Fruit fly (Drosophila melanogaster) whole organism: ENCODE data around the gene CG16985.

Source experiments
- CG8478 ChIP-seq: fragments of >200 bp; optimal IDR thresholded peaks from 2 replicates; lab custom pipeline; 2018; ENCODE audit warnings: inconsistent platforms
- Dll ChIP-seq: fragments of >200 bp; optimal IDR thresholded peaks from 2 replicates; lab custom pipeline; 2017
- EcR ChIP-seq, 2 experiments: fragments of >200 bp; optimal IDR thresholded peaks; 2 replicates each; lab custom pipeline; 2017; ENCODE audit warnings: missing biosample characterization in 2 of 2, missing genetic modification characterization in 2 of 2, missing genetic modification reagents in 2 of 2
- pan ChIP-seq: fragments of >200 bp; optimal IDR thresholded peaks from 2 replicates; lab custom pipeline; 2017
- psq ChIP-seq: fragments of >200 bp; optimal IDR thresholded peaks from 2 replicates; lab custom pipeline; 2017
- usp ChIP-seq: fragments of >200 bp; optimal IDR thresholded peaks from 2 replicates; lab custom pipeline; 2017; ENCODE audit warnings: missing biosample characterization, missing genetic modification characterization, mixed read lengths

CG16985 gene

DNA sequence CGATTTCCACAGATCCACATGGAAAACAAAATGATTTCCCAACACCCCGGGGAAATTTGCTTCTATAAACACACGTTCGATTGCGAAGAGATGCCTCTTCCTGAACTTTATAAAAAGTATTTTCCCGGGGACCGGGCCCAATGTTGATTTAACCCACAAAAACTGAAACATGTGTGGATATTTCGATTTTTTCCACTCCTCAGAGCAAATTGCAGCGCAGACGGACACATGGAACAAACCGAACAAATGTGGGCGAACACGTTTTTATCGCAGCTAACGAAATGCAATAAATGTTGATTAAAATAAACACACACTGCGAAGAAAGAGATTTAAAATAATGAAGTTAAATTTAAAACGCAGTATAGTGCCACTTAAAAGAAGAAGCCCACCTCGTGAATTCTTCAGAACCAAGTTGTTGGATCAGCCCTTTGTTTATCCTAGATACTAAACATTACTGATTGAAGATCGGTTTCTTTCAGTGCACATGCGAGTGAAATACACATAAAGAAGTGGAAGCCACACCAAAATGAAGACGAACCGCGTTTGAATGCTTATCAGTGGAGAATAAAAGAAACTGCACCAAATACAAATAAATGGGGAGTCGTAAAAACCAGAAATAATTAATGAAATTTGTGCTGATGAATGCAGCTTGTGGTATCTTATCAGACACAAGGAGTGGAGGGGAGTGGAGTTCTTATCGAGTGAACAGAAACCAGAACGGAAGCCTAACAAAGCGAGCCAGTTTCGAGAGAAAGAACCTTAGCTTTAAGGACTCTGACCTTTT lies 16.2 kb upstream of the CG16985 start:
- no peak for TF ChIP-seq Dll (lab: Kevin White, UChicago)
- TF ChIP-seq pan (lab: Kevin White, UChicago) = no peak
- no peak for TF ChIP-seq psq
- TF ChIP-seq EcR (GFP tag; optimal IDR thresholded peaks at IDR 0.05; lab: Kevin White, UChicago) = peak in 1 of 2 experiments; percentile 42
- no peak for TF ChIP-seq CG8478 (lab: Kevin White, UChicago)
- TF ChIP-seq usp = no peak

DNA sequence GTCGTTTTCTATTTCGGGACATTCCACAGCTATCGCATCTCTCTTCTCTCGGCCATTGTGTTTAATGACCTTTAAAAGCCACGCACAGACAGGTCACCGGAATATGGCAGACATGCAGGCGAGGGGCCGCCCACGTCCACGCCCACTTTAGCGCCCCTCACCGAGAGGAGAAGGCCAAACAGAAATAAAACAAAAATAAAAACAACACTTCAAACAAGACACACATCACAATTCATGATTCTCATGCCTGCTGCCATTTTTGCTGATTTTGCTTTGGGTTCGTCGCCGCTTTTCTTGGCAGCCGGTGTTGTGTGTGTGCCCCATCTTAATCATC lies 15.6 kb upstream of the CG16985 start:
- TF ChIP-seq EcR (GFP tag; optimal IDR thresholded peaks at IDR 0.05; lab: Kevin White, UChicago) (peak in 1 of 2 experiments; percentile 60), psq (no peak)

DNA sequence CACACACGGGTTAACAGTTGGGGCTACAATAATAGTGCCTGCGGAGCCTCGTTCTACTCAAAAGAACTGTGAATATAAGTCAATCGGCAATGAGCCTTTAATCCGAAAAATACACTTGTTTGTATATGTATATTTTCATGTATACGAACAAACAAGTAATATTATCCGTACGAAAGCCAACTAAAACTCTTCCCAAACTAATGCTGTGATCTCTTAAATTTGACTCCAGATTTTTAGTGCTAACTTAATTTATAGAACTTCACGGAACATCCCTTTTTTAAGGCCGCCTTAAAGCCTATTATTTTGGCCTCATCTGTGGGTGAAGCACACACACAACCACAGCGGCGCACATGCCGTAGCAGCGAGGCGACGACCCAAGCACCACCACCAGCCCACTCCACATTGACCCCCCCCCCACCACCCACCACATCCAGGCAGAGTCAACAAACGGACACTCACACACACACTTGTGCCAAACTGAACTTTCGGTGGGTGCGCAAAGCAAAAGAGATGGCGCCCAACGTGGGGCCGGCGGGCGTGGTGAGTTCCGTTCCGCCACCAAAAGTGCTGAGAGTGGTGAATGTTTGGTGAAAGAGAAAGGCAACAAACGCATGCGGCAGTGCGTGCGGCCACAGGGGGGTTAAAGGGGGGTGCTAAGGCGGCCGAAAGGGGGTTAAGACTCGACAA lies 14.8 kb upstream of the CG16985 start:
- TF ChIP-seq EcR (GFP tag; optimal IDR thresholded peaks at IDR 0.05; lab: Kevin White, UChicago) = peak in 1 of 2 experiments; percentile 59
- no peak for TF ChIP-seq usp

DNA sequence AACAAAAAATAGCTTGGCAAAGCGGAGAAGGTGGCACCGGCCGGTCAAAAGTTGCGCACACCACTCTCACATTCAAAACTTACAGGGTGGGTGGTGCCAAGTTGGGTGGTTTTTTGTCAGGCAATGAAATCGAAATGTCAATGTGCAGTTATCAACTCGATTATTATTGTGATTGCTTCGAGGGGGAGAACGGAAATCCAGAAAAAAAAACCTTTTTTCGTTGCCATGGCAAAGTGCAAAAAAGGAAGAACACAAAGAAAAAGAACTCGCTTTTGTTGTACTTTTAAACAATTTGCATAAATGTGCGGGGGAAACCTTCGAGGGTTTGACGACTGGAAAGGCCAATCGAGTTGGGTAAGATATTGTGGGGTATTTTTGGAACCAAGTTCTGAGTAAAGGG lies 14.3 kb upstream of the CG16985 start:
- TF ChIP-seq EcR (GFP tag; optimal IDR thresholded peaks at IDR 0.05; lab: Kevin White, UChicago) (no peak), usp (no peak), pan (lab: Kevin White, UChicago) (no peak), CG8478 (lab: Kevin White, UChicago) (no peak), Dll (lab: Kevin White, UChicago) (no peak), psq (no peak)

DNA sequence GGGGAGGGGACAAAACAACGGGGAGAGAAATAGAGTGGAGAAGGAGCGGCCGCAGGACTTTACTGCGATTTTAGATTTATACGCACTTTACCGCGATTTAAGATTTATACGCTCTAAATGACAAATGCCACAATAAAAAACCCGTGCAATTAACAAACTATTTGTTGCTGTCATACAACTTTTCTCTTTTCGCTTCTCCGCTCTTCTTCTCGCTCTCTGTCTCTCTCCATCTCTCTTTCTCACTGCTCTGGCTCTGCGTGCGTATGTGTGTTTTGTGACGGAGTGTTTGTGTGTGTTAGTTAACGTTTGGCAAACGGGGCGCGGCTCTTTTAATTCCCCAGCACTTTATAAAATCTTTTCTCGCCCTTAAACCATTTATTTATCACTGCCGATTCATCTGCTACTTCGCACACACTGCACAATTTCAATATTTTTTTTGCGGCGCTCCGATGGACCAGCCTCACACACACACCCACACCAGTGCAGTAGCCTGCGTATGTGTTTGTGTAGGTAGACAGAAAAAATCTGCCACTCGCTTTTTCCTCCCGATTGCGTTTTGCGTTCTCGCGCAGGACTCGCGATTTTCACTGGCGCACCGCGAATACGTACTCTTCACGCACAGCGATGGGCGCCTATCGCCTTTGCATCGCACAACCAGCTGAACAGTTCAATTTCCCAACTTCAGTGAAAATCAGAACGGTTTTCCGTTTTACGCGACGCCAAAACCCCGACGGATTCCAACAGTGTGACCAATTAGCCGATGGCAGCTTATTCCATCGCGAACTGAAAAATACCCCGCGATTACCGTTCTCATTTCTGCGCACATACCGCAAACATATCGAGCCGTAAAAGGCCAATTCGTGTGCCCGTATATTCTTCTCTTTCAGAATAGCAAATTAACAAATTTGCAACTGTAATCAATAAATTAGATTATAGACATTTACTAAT lies 13.0 kb upstream of the CG16985 start, which contains the start of gene msn:
Gene msn (minus strand): TSS at position 747 of the 948 bp plus-strand sequence.
- no peak for TF ChIP-seq EcR (GFP tag; optimal IDR thresholded peaks at IDR 0.05; lab: Kevin White, UChicago)
- TF ChIP-seq CG8478 (lab: Kevin White, UChicago) = peak; percentile 7

DNA sequence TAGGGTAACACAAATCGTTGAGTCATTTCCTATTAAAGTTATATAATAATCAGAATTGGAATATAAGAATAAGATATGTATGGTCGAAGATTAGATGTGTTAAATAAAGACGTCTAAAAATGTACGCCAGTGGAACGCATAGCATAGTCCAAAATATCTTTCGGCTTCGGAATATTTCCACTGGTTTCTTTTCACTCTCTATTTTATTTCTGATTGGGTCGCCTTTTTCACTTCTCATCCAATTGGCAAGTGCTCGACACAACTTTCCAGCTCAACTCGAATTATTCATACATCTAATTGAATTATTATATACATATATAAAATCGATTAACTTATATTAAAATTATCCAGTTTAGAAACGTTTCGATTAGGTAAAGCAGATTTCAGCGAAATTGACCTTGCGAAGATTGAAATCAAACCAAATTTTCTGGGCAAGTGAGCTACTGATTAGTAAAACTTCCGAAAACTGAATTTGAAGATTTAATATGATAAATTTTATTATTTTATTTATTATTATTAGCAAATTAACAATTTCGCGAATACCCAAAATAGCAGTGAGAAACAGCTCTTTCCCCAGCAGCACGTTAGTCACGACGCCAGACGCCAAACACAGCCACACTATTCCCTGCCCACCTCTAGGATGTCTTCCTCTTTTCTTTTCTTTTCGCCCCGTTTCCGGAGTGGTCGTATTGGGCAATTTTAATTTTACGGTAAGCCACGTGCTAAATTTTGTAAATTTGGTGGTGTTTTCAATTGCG lies 12.1 kb upstream of the CG16985 start, which contains the start of gene RpL8:
Gene RpL8 (plus strand): TSS at position 653 of the 758 bp plus-strand sequence.
- TF ChIP-seq usp (no peak), psq (no peak), CG8478 (lab: Kevin White, UChicago) (no peak), Dll (lab: Kevin White, UChicago) (no peak), pan (lab: Kevin White, UChicago) (no peak), EcR (GFP tag; optimal IDR thresholded peaks at IDR 0.05; lab: Kevin White, UChicago) (no peak)

DNA sequence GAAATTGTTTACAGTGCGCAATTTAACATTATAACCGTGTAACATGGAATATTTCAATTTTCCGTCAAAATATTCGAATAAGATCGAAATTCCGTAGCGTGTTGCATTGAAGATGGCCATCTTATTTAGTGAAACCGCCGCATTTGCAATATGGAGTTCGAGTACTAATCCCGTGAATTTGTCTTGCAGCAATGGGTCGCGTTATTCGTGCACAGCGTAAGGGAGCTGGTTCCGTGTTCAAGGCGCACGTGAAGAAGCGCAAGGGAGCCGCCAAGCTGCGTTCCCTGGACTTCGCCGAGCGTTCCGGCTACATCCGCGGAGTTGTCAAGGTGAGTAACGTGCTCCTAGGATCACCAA lies 11.6 kb upstream of the CG16985 start:
- TF ChIP-seq pan (lab: Kevin White, UChicago) (no peak), psq (no peak), CG8478 (lab: Kevin White, UChicago) (no peak), EcR (GFP tag; optimal IDR thresholded peaks at IDR 0.05; lab: Kevin White, UChicago) (no peak), usp (no peak), Dll (lab: Kevin White, UChicago) (no peak)

DNA sequence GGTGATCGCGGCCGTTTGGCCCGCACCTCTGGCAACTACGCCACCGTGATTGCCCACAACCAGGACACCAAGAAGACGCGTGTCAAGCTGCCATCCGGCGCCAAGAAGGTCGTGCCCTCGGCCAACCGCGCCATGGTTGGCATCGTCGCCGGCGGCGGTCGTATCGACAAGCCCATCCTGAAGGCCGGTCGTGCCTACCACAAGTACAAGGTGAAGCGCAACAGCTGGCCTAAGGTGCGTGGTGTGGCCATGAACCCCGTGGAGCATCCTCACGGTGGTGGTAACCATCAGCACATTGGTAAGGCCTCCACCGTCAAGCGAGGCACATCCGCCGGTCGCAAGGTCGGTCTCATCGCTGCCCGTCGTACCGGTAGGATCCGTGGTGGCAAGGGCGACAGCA lies 10.8 kb upstream of the CG16985 start:
- TF ChIP-seq Dll (lab: Kevin White, UChicago) (no peak), pan (lab: Kevin White, UChicago) (no peak), EcR (GFP tag; optimal IDR thresholded peaks at IDR 0.05; lab: Kevin White, UChicago) (no peak), usp (no peak), psq (no peak), CG8478 (lab: Kevin White, UChicago) (no peak)

DNA sequence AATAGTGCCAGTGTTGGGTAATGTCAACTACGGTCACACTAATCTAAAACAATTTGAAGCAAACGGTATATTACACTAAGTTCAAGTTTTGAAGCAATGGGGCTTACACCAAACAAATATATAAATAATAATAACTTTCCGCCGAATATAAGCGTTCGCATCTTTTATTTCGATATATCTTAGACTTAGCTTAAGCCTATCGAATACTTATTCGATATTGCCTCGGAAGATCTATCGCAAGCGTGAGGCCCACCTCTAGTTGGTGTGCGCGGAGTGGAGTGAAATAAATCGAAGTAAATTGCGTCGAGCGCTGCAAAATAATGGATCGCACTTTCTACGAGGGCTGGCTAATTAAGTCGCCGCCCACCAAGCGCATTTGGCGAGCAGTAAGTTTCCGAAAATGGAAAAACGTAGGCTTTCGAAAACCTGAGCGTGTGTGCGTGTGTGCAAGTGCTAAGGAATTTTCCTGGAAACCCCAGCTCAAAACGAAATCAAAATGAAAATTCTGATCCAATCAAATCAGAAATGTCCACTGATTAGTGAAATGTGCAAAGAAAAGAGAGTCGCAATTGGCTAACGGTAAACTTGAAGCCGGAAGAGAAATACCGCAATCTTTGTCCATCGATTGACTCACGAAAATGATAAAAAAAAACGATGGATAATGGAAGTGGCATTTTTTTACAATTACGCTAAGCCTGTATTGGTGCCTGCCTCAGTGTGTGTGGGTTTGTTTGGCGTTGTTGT lies 9.8 kb upstream of the CG16985 start, which contains the start of gene dos:
Gene dos (plus strand): TSS at position 248 of the 744 bp plus-strand sequence.
- TF ChIP-seq usp = no peak
- no peak for TF ChIP-seq pan (lab: Kevin White, UChicago)
- TF ChIP-seq EcR (GFP tag; optimal IDR thresholded peaks at IDR 0.05; lab: Kevin White, UChicago) = no peak
- no peak for TF ChIP-seq Dll (lab: Kevin White, UChicago)
- TF ChIP-seq psq = no peak
- no peak for TF ChIP-seq CG8478 (lab: Kevin White, UChicago)

DNA sequence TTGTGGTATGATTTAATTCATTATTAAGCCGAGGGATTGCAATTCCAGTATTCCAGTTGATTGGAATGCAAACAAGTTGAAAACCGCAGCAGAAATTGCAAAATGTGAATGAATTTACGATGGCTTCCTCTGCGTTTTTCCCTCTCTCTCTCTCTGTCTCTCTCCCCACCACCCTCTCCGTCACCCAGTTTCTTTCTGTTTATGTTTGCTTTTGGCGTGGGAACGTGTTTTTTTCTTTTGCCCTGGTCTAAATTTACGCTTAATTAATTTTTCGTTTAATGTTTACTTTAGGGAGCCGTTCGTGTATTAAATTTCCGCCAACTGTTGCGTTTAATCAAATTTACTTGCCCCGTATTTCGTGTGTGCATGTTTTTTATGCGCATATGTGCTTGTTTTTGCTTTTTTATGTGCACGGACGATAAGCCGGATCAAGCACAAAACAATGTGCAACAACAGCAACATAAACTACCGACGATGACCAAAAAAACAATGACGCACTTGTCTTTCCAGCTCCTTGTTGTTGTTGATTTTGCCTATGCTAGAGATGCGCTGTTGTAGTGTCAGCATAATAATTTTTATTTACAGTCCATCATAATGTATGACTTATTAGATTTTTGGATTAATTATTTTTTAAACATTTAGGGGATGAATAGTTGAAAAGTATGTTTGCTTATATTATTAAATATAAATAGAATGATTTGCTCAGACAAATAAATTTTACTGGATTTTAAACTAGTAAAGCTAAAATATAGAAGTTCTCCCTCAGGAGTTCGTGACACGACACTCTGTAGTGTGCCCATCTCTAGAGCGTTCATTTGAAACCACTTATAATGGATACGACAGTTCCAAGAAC lies 9.0 kb upstream of the CG16985 start:
- no peak for TF ChIP-seq psq
- TF ChIP-seq usp = no peak
- TF ChIP-seq CG8478 (lab: Kevin White, UChicago) = no peak
- TF ChIP-seq EcR (GFP tag; optimal IDR thresholded peaks at IDR 0.05; lab: Kevin White, UChicago) = no peak
- TF ChIP-seq Dll (lab: Kevin White, UChicago) = no peak
